Fruit fly (Drosophila melanogaster) whole organism, embryonic: Measurements from ENCODE around the gene lute.
A peak's percentile ranks its signal among the peaks of the same experiment; 100 is the strongest.

ENCODE experiments used
- Bdp1 ChIP-seq: fragments of 200-800 bp; sonication (Bioruptor generic); optimal IDR thresholded peaks from 3 replicates; lab custom pipeline; 2016; ENCODE audit warnings: missing biosample characterization, missing genetic modification characterization
- Blimp-1 ChIP-seq: fragments of 200-800 bp; sonication (Bioruptor generic); optimal IDR thresholded peaks from 3 replicates; lab custom pipeline; 2018; ENCODE audit warnings: missing biosample characterization, missing genetic modification characterization, mild to moderate bottlenecking, moderate library complexity, missing genetic modification reagents
- CG10462 ChIP-seq: fragments of 200-800 bp; sonication (Bioruptor generic); optimal IDR thresholded peaks from 2 replicates; lab custom pipeline; 2016; ENCODE audit warnings: missing biosample characterization, missing genetic modification characterization
- CG10654 ChIP-seq: fragments of 200-800 bp; sonication (Bioruptor generic); optimal IDR thresholded peaks from 2 replicates; lab custom pipeline; 2016; ENCODE audit warnings: missing biosample characterization, missing genetic modification characterization
- CG11085 ChIP-seq: fragments of 200-800 bp; sonication (Bioruptor generic); IDR thresholded peaks from 2 replicates; pipeline ENCODE4 v1.3.6; 2022; ENCODE audit warnings: missing biosample characterization, missing genetic modification characterization
- CG12299 ChIP-seq: fragments of 200-800 bp; sonication (Bioruptor generic); optimal IDR thresholded peaks from 2 replicates; lab custom pipeline; 2018; ENCODE audit warnings: missing biosample characterization, mild to moderate bottlenecking, missing genetic modification characterization
- CG13123 ChIP-seq: fragments of 200-800 bp; sonication (Bioruptor generic); optimal IDR thresholded peaks from 2 replicates; lab custom pipeline; 2016; ENCODE audit warnings: missing biosample characterization, missing genetic modification characterization
- CG15011 ChIP-seq: fragments of 200-800 bp; sonication (Bioruptor generic); optimal IDR thresholded peaks from 3 replicates; lab custom pipeline; 2018; ENCODE audit warnings: missing biosample characterization, mild to moderate bottlenecking, missing genetic modification characterization
- CG15269 ChIP-seq: fragments of 200-800 bp; sonication (Bioruptor generic); optimal IDR thresholded peaks from 2 replicates; lab custom pipeline; 2018; ENCODE audit warnings: missing biosample characterization, mild to moderate bottlenecking, missing genetic modification characterization, moderate library complexity
- CG18764 ChIP-seq: fragments of 200-800 bp; sonication (Bioruptor generic); optimal IDR thresholded peaks from 3 replicates; lab custom pipeline; 2016; ENCODE audit warnings: missing biosample characterization, missing genetic modification characterization
- CG2199 ChIP-seq: fragments of 200-800 bp; sonication (Bioruptor generic); IDR thresholded peaks from 3 replicates; pipeline ENCODE4 v1.3.6; 2022; ENCODE audit warnings: missing biosample characterization, missing genetic modification characterization
- CG42726 ChIP-seq: fragments of 200-800 bp; sonication (Bioruptor generic); IDR thresholded peaks from 2 replicates; pipeline ENCODE4 v1.3.6; 2022; ENCODE audit warnings: missing biosample characterization, missing genetic modification characterization; ENCODE audit not compliant: partially characterized antibody
- CG6683 ChIP-seq: fragments of 200-800 bp; sonication (Bioruptor generic); optimal IDR thresholded peaks from 2 replicates; lab custom pipeline; 2017; ENCODE audit warnings: missing biosample characterization, mild to moderate bottlenecking, missing genetic modification characterization, missing genetic modification reagents
- CG6689 ChIP-seq: fragments of 200-800 bp; sonication (Bioruptor generic); IDR thresholded peaks from 2 replicates; pipeline ENCODE4 v1.3.6; 2022; ENCODE audit warnings: missing biosample characterization, missing genetic modification characterization
- CG6791 ChIP-seq: fragments of 200-800 bp; sonication (Bioruptor generic); IDR thresholded peaks from 3 replicates; pipeline ENCODE4 v1.3.6; 2022; ENCODE audit warnings: missing biosample characterization, missing genetic modification characterization; ENCODE audit not compliant: partially characterized antibody
- CG7372 ChIP-seq: fragments of 200-800 bp; sonication (Bioruptor generic); IDR thresholded peaks from 2 replicates; pipeline ENCODE4 v1.3.6; 2022; ENCODE audit warnings: missing biosample characterization, missing genetic modification characterization
- CG7987 ChIP-seq: fragments of 200-800 bp; sonication (Bioruptor generic); optimal IDR thresholded peaks from 2 replicates; lab custom pipeline; 2018; ENCODE audit warnings: missing biosample characterization, mild to moderate bottlenecking, missing genetic modification characterization, moderate library complexity
- CG8290 ChIP-seq, 3 experiments: fragments of 200-800 bp; sonication (Bioruptor generic); optimal IDR thresholded peaks; 2 replicates each; lab custom pipeline; 2016 to 2019; ENCODE audit warnings: missing biosample characterization in 3 of 3, missing genetic modification characterization in 3 of 3, mild to moderate bottlenecking in 2 of 3, moderate library complexity in 1 of 3
- CG8478 ChIP-seq: fragments of >200 bp; optimal IDR thresholded peaks from 2 replicates; lab custom pipeline; 2018
- CG9437 ChIP-seq: fragments of 200-800 bp; sonication (Bioruptor generic); optimal IDR thresholded peaks from 2 replicates; lab custom pipeline; 2018; ENCODE audit warnings: missing biosample characterization, mild to moderate bottlenecking, missing genetic modification characterization
- CG9932 ChIP-seq: fragments of 200-800 bp; sonication (Bioruptor generic); IDR thresholded peaks from 2 replicates; pipeline ENCODE4 v1.3.6; 2022; ENCODE audit warnings: missing biosample characterization, missing genetic modification characterization
- CHES-1-like ChIP-seq: fragments of 200-800 bp; sonication (Bioruptor generic); optimal IDR thresholded peaks from 2 replicates; lab custom pipeline; 2016; ENCODE audit warnings: missing biosample characterization, missing genetic modification characterization
- Dip3 ChIP-seq: fragments of 200-800 bp; sonication (Bioruptor generic); optimal IDR thresholded peaks from 3 replicates; lab custom pipeline; 2016; ENCODE audit warnings: missing biosample characterization, missing genetic modification characterization
- ERR ChIP-seq: fragments of 200-800 bp; sonication (Bioruptor generic); optimal IDR thresholded peaks from 2 replicates; lab custom pipeline; 2016; ENCODE audit warnings: missing biosample characterization, missing genetic modification characterization
- Eip74EF ChIP-seq, 2 experiments: fragments of 200-800 bp in 1 of 2; fragments of >200 bp in 1 of 2; sonication (Bioruptor generic) in 1 of 2; optimal IDR thresholded peaks; 2 replicates each; lab custom pipeline; 2017 to 2019; ENCODE audit warnings: missing biosample characterization in 2 of 2, missing genetic modification characterization in 2 of 2, mild to moderate bottlenecking in 1 of 2, moderate library complexity in 1 of 2
- HLH54F ChIP-seq: fragments of 200-800 bp; sonication (Bioruptor generic); optimal IDR thresholded peaks from 3 replicates; lab custom pipeline; 2016; ENCODE audit warnings: missing biosample characterization, missing genetic modification characterization
- Hr51 ChIP-seq, 2 experiments: fragments of 200-800 bp; sonication (Bioruptor generic); optimal IDR thresholded peaks; 2 replicates in 1 of 2; 3 replicates in 1 of 2; lab custom pipeline; 2016 to 2018; ENCODE audit warnings: missing biosample characterization in 2 of 2, missing genetic modification characterization in 2 of 2, mild to moderate bottlenecking in 1 of 2, moderate library complexity in 1 of 2
- Nf-YB ChIP-seq: fragments of 200-800 bp; sonication (Bioruptor generic); optimal IDR thresholded peaks from 3 replicates; lab custom pipeline; 2019; ENCODE audit warnings: missing biosample characterization, mild to moderate bottlenecking, missing genetic modification characterization, moderate library complexity
- Nf-YC ChIP-seq: fragments of 200-800 bp; optimal IDR thresholded peaks from 3 replicates; lab custom pipeline; 2019; ENCODE audit warnings: missing biosample characterization, mild to moderate bottlenecking, missing genetic modification characterization, moderate library complexity
- Oli ChIP-seq: fragments of 200-800 bp; sonication (Bioruptor generic); optimal IDR thresholded peaks from 2 replicates; lab custom pipeline; 2018; ENCODE audit warnings: missing biosample characterization, mild to moderate bottlenecking, missing genetic modification characterization, moderate library complexity
- Poxn ChIP-seq: fragments of 200-800 bp; sonication (Bioruptor generic); IDR thresholded peaks from 2 replicates; pipeline ENCODE4 v1.3.6; 2022; ENCODE audit warnings: missing biosample characterization, missing genetic modification characterization
- Ptx1 ChIP-seq: fragments of 200-800 bp; sonication (Bioruptor generic); IDR thresholded peaks from 2 replicates; pipeline ENCODE4 v1.3.6; 2022; ENCODE audit warnings: missing biosample characterization, missing genetic modification characterization
- Usf ChIP-seq: fragments of 200-800 bp; sonication (Bioruptor generic); optimal IDR thresholded peaks from 2 replicates; lab custom pipeline; 2017; ENCODE audit warnings: missing genotype, missing biosample characterization, missing genetic modification characterization
- az2 ChIP-seq: fragments of 200-800 bp; sonication (Bioruptor generic); optimal IDR thresholded peaks from 3 replicates; lab custom pipeline; 2016; ENCODE audit warnings: missing biosample characterization, missing genetic modification characterization
- da ChIP-seq: fragments of 200-800 bp; sonication (Bioruptor generic); optimal IDR thresholded peaks from 2 replicates; lab custom pipeline; 2016; ENCODE audit warnings: missing biosample characterization, missing genetic modification characterization
- disco-r ChIP-seq: fragments of 200-800 bp; sonication (Bioruptor generic); optimal IDR thresholded peaks from 2 replicates; lab custom pipeline; 2016; ENCODE audit warnings: missing biosample characterization, missing genetic modification characterization
- ftz-f1 ChIP-seq: fragments of 200-800 bp; sonication (Bioruptor generic); optimal IDR thresholded peaks from 2 replicates; lab custom pipeline; 2016; ENCODE audit warnings: missing biosample characterization, missing genetic modification characterization
- fu2 ChIP-seq: fragments of 200-800 bp; sonication (Bioruptor generic); optimal IDR thresholded peaks from 2 replicates; lab custom pipeline; 2016; ENCODE audit warnings: missing biosample characterization, missing genetic modification characterization
- ham ChIP-seq: fragments of 200-800 bp; sonication (Bioruptor generic); IDR thresholded peaks from 2 replicates; pipeline ENCODE4 v1.3.6; 2022; ENCODE audit warnings: missing biosample characterization, missing genetic modification characterization
- klu ChIP-seq: fragments of 200-800 bp; sonication (Bioruptor generic); IDR thresholded peaks from 2 replicates; pipeline ENCODE4 v1.3.6; 2022; ENCODE audit warnings: missing biosample characterization, missing genetic modification characterization
- lola ChIP-seq, 3 experiments: fragments of >200 bp in 2 of 3; fragments of 200-800 bp in 1 of 3; sonication (Bioruptor generic) in 1 of 3; optimal IDR thresholded peaks; 2 replicates each; lab custom pipeline; 2017 to 2019; ENCODE audit warnings: missing biosample characterization in 3 of 3, missing genetic modification characterization in 3 of 3, mild to moderate bottlenecking in 1 of 3, moderate library complexity in 1 of 3
- luna ChIP-seq: fragments of 200-800 bp; sonication (Bioruptor generic); optimal IDR thresholded peaks from 2 replicates; lab custom pipeline; 2016; ENCODE audit warnings: missing biosample characterization, missing genetic modification characterization
- nerfin-1 ChIP-seq: fragments of 200-800 bp; sonication (Bioruptor generic); optimal IDR thresholded peaks from 3 replicates; lab custom pipeline; 2019; ENCODE audit warnings: missing biosample characterization, mild to moderate bottlenecking, missing genetic modification characterization, moderate library complexity
- rib ChIP-seq: fragments of 200-800 bp; sonication (Bioruptor generic); IDR thresholded peaks from 2 replicates; pipeline ENCODE4 v1.3.6; 2022; ENCODE audit warnings: missing biosample characterization, missing genetic modification characterization
- sens ChIP-seq: fragments of 200-800 bp; sonication (Bioruptor generic); peaks from one replicate; lab custom pipeline; 2016; ENCODE audit warnings: missing biosample characterization, missing genetic modification characterization
- shn ChIP-seq: fragments of 200-800 bp; sonication (Bioruptor generic); optimal IDR thresholded peaks from 3 replicates; lab custom pipeline; 2016; ENCODE audit warnings: missing biosample characterization, missing genetic modification characterization
- sim ChIP-seq: fragments of 200-800 bp; sonication (Bioruptor generic); IDR thresholded peaks from 2 replicates; pipeline ENCODE4 v1.3.6; 2022; ENCODE audit warnings: missing biosample characterization, missing genetic modification characterization
- slbo ChIP-seq: fragments of 200-800 bp; sonication (Bioruptor generic); IDR thresholded peaks from 2 replicates; pipeline ENCODE4 v1.3.6; 2022; ENCODE audit warnings: missing biosample characterization, missing genetic modification characterization
- trh ChIP-seq: fragments of 200-800 bp; sonication (Bioruptor generic); optimal IDR thresholded peaks from 2 replicates; lab custom pipeline; 2016; ENCODE audit warnings: missing biosample characterization, missing genetic modification characterization
- z ChIP-seq: fragments of 200-800 bp; sonication (Bioruptor generic); IDR thresholded peaks from 3 replicates; pipeline ENCODE4 v1.3.6; 2022; ENCODE audit warnings: missing biosample characterization, missing genetic modification characterization

Gene lute

dm6 chr3R:17386168-17386819, 6.5 kb downstream of the lute start (continued):
- TF ChIP-seq ham (GFP tag; lab: Robert Waterston, UW): no peak
- TF ChIP-seq Ptx1 (GFP tag; lab: Robert Waterston, UW): peak; percentile 77
- TF ChIP-seq CG8478 (lab: Kevin White, UChicago): no peak
- peak; percentile 53 for TF ChIP-seq CG10654 (GFP tag; lab: Kevin White, UChicago)
- no peak for TF ChIP-seq Bdp1
- TF ChIP-seq CG10462 (GFP tag; lab: Kevin White, UChicago): peak; percentile 18
- TF ChIP-seq luna (GFP tag; lab: Kevin White, UChicago): no peak
- peak; percentile 74 for TF ChIP-seq CG6689 (GFP tag; lab: Robert Waterston, UW)
- no peak for TF ChIP-seq CG42726
- TF ChIP-seq Hr51 (GFP tag; optimal IDR thresholded peaks at IDR 0.05; lab: Kevin White, UChicago): peak in 1 of 2 experiments; percentile 72
- TF ChIP-seq lola (GFP tag; optimal IDR thresholded peaks at IDR 0.05; lab: Kevin White, UChicago): peak in 1 of 3 experiments; percentile 51
- peak; percentile 18 for TF ChIP-seq Usf
- peak; percentile 62 for TF ChIP-seq sim
- no peak for TF ChIP-seq CG15011
- peak; percentile 40 for TF ChIP-seq CG9437 (GFP tag; lab: Kevin White, UChicago)
- no peak for TF ChIP-seq Poxn (GFP tag; lab: Robert Waterston, UW)
- TF ChIP-seq Blimp-1 (GFP tag; lab: Kevin White, UChicago): peak; percentile 82
- no peak for TF ChIP-seq rib (GFP tag; lab: Robert Waterston, UW)
- peak; percentile 43; the same call in 1 of the 3 replicates for TF ChIP-seq CG2199 (GFP tag; lab: Robert Waterston, UW)
- TF ChIP-seq z (GFP tag; lab: Robert Waterston, UW): no peak
- peak; percentile 50; the same call in 1 of the 2 replicates for TF ChIP-seq CG7372 (GFP tag; lab: Robert Waterston, UW)
- peak; percentile 75 for TF ChIP-seq Oli (tag; lab: Kevin White, UChicago)
- TF ChIP-seq nerfin-1 (tag; lab: Kevin White, UChicago): peak; percentile 57
- peak; percentile 67 for TF ChIP-seq az2 (GFP tag; lab: Kevin White, UChicago)
- TF ChIP-seq Dip3: peak; percentile 13
- TF ChIP-seq Eip74EF (GFP tag; optimal IDR thresholded peaks at IDR 0.05; lab: Kevin White, UChicago): peak in 1 of 2 experiments; percentile 44
- peak; percentile 11 for TF ChIP-seq CG8290 (GFP tag; optimal IDR thresholded peaks at IDR 0.05; lab: Kevin White, UChicago)
- TF ChIP-seq CG8290 (tag; optimal IDR thresholded peaks at IDR 0.05; lab: Kevin White, UChicago): peak in 1 of 2 experiments; percentile 63
- TF ChIP-seq CG13123: peak; percentile 33
- TF ChIP-seq shn (GFP tag; lab: Kevin White, UChicago): no peak
- TF ChIP-seq da (GFP tag; lab: Kevin White, UChicago): no peak
- peak; percentile 59 for TF ChIP-seq slbo
- TF ChIP-seq klu (GFP tag; lab: Robert Waterston, UW): no peak
- no peak for TF ChIP-seq CG6683 (GFP tag; lab: Kevin White, UChicago)
- no peak for TF ChIP-seq CG6791 (GFP tag; lab: Robert Waterston, UW)
- TF ChIP-seq Nf-YC (tag; lab: Kevin White, UChicago): peak; percentile 6
- no peak for TF ChIP-seq fu2 (GFP tag; lab: Kevin White, UChicago)
- TF ChIP-seq ftz-f1 (GFP tag; lab: Kevin White, UChicago): no peak
- TF ChIP-seq CG12299 (tag; lab: Kevin White, UChicago): no peak
- no peak for TF ChIP-seq CG7987
- TF ChIP-seq ERR (GFP tag; lab: Kevin White, UChicago): no peak
- TF ChIP-seq CG18764 (GFP tag; lab: Kevin White, UChicago): peak; percentile 39
- peak; percentile 21 for TF ChIP-seq HLH54F (GFP tag; lab: Kevin White, UChicago)
- no peak for TF ChIP-seq CHES-1-like (GFP tag; lab: Kevin White, UChicago)
- peak; percentile 94 for TF ChIP-seq sens (GFP tag; lab: Kevin White, UChicago)
- TF ChIP-seq disco-r (GFP tag; lab: Kevin White, UChicago): no peak
- TF ChIP-seq CG9932: peak; percentile 49
- peak; percentile 64 for TF ChIP-seq CG15269
- no peak for TF ChIP-seq trh (GFP tag; lab: Kevin White, UChicago)
- peak; percentile 9; the same call in 1 of the 2 replicates for TF ChIP-seq CG11085 (GFP tag; lab: Robert Waterston, UW)
- TF ChIP-seq Nf-YB (GFP tag; lab: Kevin White, UChicago): peak; percentile 34
